Worm (Caenorhabditis elegans) whole organism, L1 larva: ENCODE measurements around the gene chil-3.
A peak's percentile ranks its signal among the peaks of the same experiment; 100 is the strongest.

ENCODE experiments used
- C16A3.4 ChIP-seq: fragments of 150-350 bp; optimal IDR thresholded peaks from 2 replicates; lab custom pipeline; 2014; ENCODE audit warnings: missing biosample characterization, missing genetic modification characterization
- aha-1 ChIP-seq: fragments of 150-350 bp; optimal IDR thresholded peaks from 2 replicates; lab custom pipeline; 2014; ENCODE audit warnings: missing biosample characterization, missing genetic modification characterization
- alr-1 ChIP-seq: fragments of 200-800 bp; sonication (Bioruptor generic); optimal IDR thresholded peaks from 2 replicates; lab custom pipeline; 2018; ENCODE audit warnings: borderline replicate concordance, mild to moderate bottlenecking, missing genetic modification characterization, missing compliant biosample characterization
- blmp-1 ChIP-seq: fragments of 150-350 bp; optimal IDR thresholded peaks from 2 replicates; lab custom pipeline; 2014; ENCODE audit warnings: missing biosample characterization, missing genetic modification characterization
- ceh-63 ChIP-seq: fragments of 200-800 bp; sonication (Bioruptor generic); optimal IDR thresholded peaks from 2 replicates; lab custom pipeline; 2018; ENCODE audit warnings: mild to moderate bottlenecking, missing genetic modification characterization, missing compliant biosample characterization
- ceh-82 ChIP-seq, 3 experiments: fragments of 150-350 bp in 1 of 3; sonication (generic microtip) in 2 of 3; optimal IDR thresholded peaks; 2 replicates each; lab custom pipeline; 2014 to 2017; ENCODE audit warnings: missing biosample characterization in 3 of 3, missing genetic modification characterization in 3 of 3
- dpl-1 ChIP-seq, 3 experiments: fragments of 150-350 bp in 2 of 3; sonication (generic microtip) in 1 of 3; optimal IDR thresholded peaks; 2 replicates each; lab custom pipeline; 2014 to 2017; ENCODE audit warnings: missing biosample characterization in 3 of 3, missing genetic modification characterization in 3 of 3, missing genetic modification reagents in 3 of 3
- efl-1 ChIP-seq, 4 experiments: fragments of 150-350 bp; optimal IDR thresholded peaks in 3 of 4; peaks in 1 of 4; 1 replicate in 1 of 4; 2 replicates in 3 of 4; lab custom pipeline; 2014; ENCODE audit warnings: missing biosample characterization in 2 of 4, missing genetic modification characterization in 2 of 4, missing genetic modification reagents in 2 of 4
- egl-13 ChIP-seq: sonication (generic microtip); optimal IDR thresholded peaks from 2 replicates; lab custom pipeline; 2016; ENCODE audit warnings: missing genotype, missing genetic modification reagents, missing genetic modification characterization, missing compliant biosample characterization
- egl-27 ChIP-seq, 2 experiments: fragments of 150-350 bp in 1 of 2; sonication (generic microtip); optimal IDR thresholded peaks; 3 replicates each; lab custom pipeline; 2017 to 2018; ENCODE audit warnings: missing biosample characterization in 2 of 2, missing genetic modification characterization in 2 of 2, missing genetic modification reagents in 2 of 2
- ets-5 ChIP-seq: fragments of 200-800 bp; sonication (Bioruptor generic); IDR thresholded peaks from 2 replicates; pipeline ENCODE4 v1.3.6; 2022; ENCODE audit warnings: missing genetic modification characterization, missing compliant biosample characterization
- fkh-10 ChIP-seq: sonication (generic microtip); optimal IDR thresholded peaks from 2 replicates; lab custom pipeline; 2017; ENCODE audit warnings: missing biosample characterization, missing genetic modification reagents, missing genetic modification characterization
- fkh-8 ChIP-seq: sonication (generic microtip); optimal IDR thresholded peaks from 2 replicates; lab custom pipeline; 2016; ENCODE audit warnings: mild to moderate bottlenecking, missing genetic modification characterization, missing compliant biosample characterization
- hlh-17 ChIP-seq: fragments of 200-800 bp; sonication (Bioruptor generic); optimal IDR thresholded peaks from 2 replicates; lab custom pipeline; 2018; ENCODE audit warnings: missing genetic modification characterization, mild to moderate bottlenecking, missing compliant biosample characterization, moderate library complexity, borderline replicate concordance
- irx-1 ChIP-seq: sonication (generic microtip); optimal IDR thresholded peaks from 2 replicates; lab custom pipeline; 2016; ENCODE audit warnings: missing genetic modification characterization, missing compliant biosample characterization
- lin-13 ChIP-seq: fragments of 150-350 bp; optimal IDR thresholded peaks from 2 replicates; lab custom pipeline; 2014; ENCODE audit warnings: missing biosample characterization, missing genetic modification reagents, missing genetic modification characterization
- lin-14 ChIP-seq: fragments of 200-800 bp; sonication (Bioruptor generic); optimal IDR thresholded peaks from 2 replicates; lab custom pipeline; 2018; ENCODE audit warnings: mild to moderate bottlenecking, missing genetic modification characterization, moderate library complexity, missing compliant biosample characterization
- lin-15B ChIP-seq: fragments of 150-350 bp; sonication (generic microtip); optimal IDR thresholded peaks from 3 replicates; lab custom pipeline; 2014; ENCODE audit warnings: missing biosample characterization, missing genetic modification characterization
- lir-3 ChIP-seq: sonication (generic microtip); optimal IDR thresholded peaks from 2 replicates; lab custom pipeline; 2016; ENCODE audit warnings: mild to moderate bottlenecking, missing genetic modification characterization, moderate library complexity, missing compliant biosample characterization; ENCODE audit not compliant: poor library complexity
- mef-2 ChIP-seq: fragments of 150-350 bp; optimal IDR thresholded peaks from 2 replicates; lab custom pipeline; 2014; ENCODE audit warnings: missing biosample characterization, missing genetic modification characterization
- mep-1 ChIP-seq: fragments of 150-350 bp; optimal IDR thresholded peaks from 2 replicates; lab custom pipeline; 2014; ENCODE audit warnings: missing biosample characterization, missing genetic modification characterization
- nhr-20 ChIP-seq: sonication (generic microtip); optimal IDR thresholded peaks from 2 replicates; lab custom pipeline; 2016; ENCODE audit warnings: mild to moderate bottlenecking, missing genetic modification characterization, missing compliant biosample characterization
- nhr-237 ChIP-seq: fragments of 150-350 bp; optimal IDR thresholded peaks from 2 replicates; lab custom pipeline; 2014; ENCODE audit warnings: missing biosample characterization, missing genetic modification characterization
- nhr-84 ChIP-seq: sonication (generic microtip); optimal IDR thresholded peaks from 2 replicates; lab custom pipeline; 2017; ENCODE audit warnings: missing biosample characterization, missing genetic modification characterization
- nhr-85 ChIP-seq: sonication (generic microtip); peaks from one replicate; lab custom pipeline; 2016; ENCODE audit warnings: missing genetic modification characterization, inconsistent platforms, missing compliant biosample characterization
- pag-3 ChIP-seq: sonication (generic microtip); optimal IDR thresholded peaks from 2 replicates; lab custom pipeline; 2017; ENCODE audit warnings: missing genetic modification characterization, mild to moderate bottlenecking, missing compliant biosample characterization, antibody characterized with exemption, borderline replicate concordance; ENCODE audit not compliant: insufficient read depth
- pax-3 ChIP-seq: fragments of 200-800 bp; sonication (Bioruptor generic); optimal IDR thresholded peaks from 2 replicates; lab custom pipeline; 2018; ENCODE audit warnings: mild to moderate bottlenecking, missing genetic modification characterization, moderate library complexity, missing compliant biosample characterization
- skn-1 ChIP-seq: fragments of 150-350 bp; optimal IDR thresholded peaks from 2 replicates; lab custom pipeline; 2014; ENCODE audit warnings: missing biosample characterization, missing genetic modification characterization
- snu-23 ChIP-seq: sonication (generic microtip); optimal IDR thresholded peaks from 2 replicates; lab custom pipeline; 2016; ENCODE audit warnings: missing genetic modification characterization, missing compliant biosample characterization
- sox-4 ChIP-seq: sonication (generic microtip); optimal IDR thresholded peaks from 2 replicates; lab custom pipeline; 2016; ENCODE audit warnings: missing genetic modification characterization, missing compliant biosample characterization
- unc-86 ChIP-seq: sonication (generic microtip); optimal IDR thresholded peaks from 2 replicates; lab custom pipeline; 2016; ENCODE audit warnings: missing genetic modification characterization, missing compliant biosample characterization
- vab-15 ChIP-seq: sonication (generic microtip); optimal IDR thresholded peaks from 2 replicates; lab custom pipeline; 2017; ENCODE audit warnings: missing genotype, mild to moderate bottlenecking, missing genetic modification characterization, missing compliant biosample characterization

Gene chil-3

DNA sequence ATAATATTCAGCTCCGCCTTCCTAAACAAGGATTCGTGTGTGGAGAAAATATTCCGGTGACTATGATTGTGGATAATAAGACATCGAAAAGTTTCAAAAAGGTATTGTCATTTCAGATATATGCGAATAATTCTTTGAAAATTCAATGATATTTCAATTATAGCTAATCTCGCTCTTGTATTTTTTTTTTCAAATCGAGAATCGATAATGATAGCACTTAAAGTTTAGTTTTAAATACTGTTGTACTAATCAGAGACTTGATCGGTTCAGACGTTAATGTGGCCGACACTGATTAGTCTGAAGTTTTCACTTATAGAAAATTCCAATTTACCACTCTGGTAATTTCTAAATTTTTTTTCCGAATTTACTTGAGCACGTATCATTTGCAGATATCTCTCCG is 25.3 kb downstream of the chil-3 start:
- TF ChIP-seq skn-1 (tag; lab: Kevin White, UChicago): no peak
- no peak for TF ChIP-seq sox-4 (tag; lab: Kevin White, UChicago)
- no peak for TF ChIP-seq lin-14 (GFP tag; lab: Kevin White, UChicago)
- no peak for TF ChIP-seq nhr-237 (tag; lab: Kevin White, UChicago)
- TF ChIP-seq snu-23 (GFP tag; lab: Kevin White, UChicago): no peak

DNA sequence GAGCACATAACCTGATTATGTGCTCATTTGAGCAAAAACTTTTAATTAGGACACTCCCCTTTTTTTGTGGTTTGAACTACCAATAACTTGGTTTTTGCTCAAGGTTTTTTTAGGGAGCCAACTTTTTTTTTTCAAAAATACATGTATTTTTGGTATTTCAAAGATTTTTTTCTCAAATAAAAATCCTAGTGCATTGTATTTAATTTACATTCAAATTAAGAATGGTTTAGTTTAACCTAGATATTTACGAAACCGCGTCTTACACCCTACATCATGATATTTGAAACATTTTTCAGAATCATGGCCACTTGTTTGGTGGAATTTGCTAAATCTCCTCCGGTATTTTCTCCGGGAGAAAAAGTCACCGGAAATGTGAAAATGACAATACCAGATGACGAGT is 26.4 kb downstream of the chil-3 start, which contains the start of gene arrd-5:
arrd-5 (plus strand) TSS at position 301 of the 400 bp plus-strand sequence.
- no peak for TF ChIP-seq ets-5 (GFP tag; lab: Robert Waterston, UW)
- no peak for TF ChIP-seq nhr-20 (tag; lab: Kevin White, UChicago)
- TF ChIP-seq lin-15B (tag; lab: Kevin White, UChicago): no peak
- no peak for TF ChIP-seq blmp-1 (tag; lab: Kevin White, UChicago)

- TF ChIP-seq pax-3 (no peak), fkh-10 (no peak), dpl-1 (GFP tag; optimal IDR thresholded peaks at IDR 0.05; lab: Kevin White, UChicago) (no peak), nhr-85 (tag; lab: Kevin White, UChicago) (no peak), ceh-82 (tag; optimal IDR thresholded peaks at IDR 0.05; lab: Kevin White, UChicago) (no peak), unc-86 (no peak), lin-13 (GFP tag; lab: Kevin White, UChicago) (no peak)
Observed at ce11 chrII:9833855-9834254, 27.4 kb downstream of the chil-3 start, which contains the start of gene ZK938.3. Gene ZK938.3 (minus strand): TSS chrII:9833955.

ce11 chrII:9831033-9831432 is 30.3 kb downstream of the chil-3 start, which contains the start of gene ZK938.12:
Gene ZK938.12 (plus strand): TSS chrII:9831333.
- TF ChIP-seq egl-27 (tag; optimal IDR thresholded peaks at IDR 0.05; lab: Kevin White, UChicago) (no peak), mef-2 (no peak), hlh-17 (no peak), egl-13 (no peak), fkh-10 (no peak), nhr-85 (tag; lab: Kevin White, UChicago) (no peak), fkh-8 (tag; lab: Kevin White, UChicago) (no peak), unc-86 (no peak), vab-15 (tag; lab: Kevin White, UChicago) (no peak), pag-3 (tag; lab: Kevin White, UChicago) (no peak), C16A3.4 (tag; lab: Kevin White, UChicago) (no peak), mep-1 (tag; lab: Kevin White, UChicago) (no peak), nhr-84 (tag; lab: Kevin White, UChicago) (no peak), alr-1 (no peak), skn-1 (tag; lab: Kevin White, UChicago) (no peak), lir-3 (tag; lab: Kevin White, UChicago) (no peak), ceh-63 (GFP tag; lab: Kevin White, UChicago) (no peak), aha-1 (tag; lab: Kevin White, UChicago) (no peak), irx-1 (tag; lab: Kevin White, UChicago) (no peak)

ce11 chrII:9829108-9829507 is 32.2 kb downstream of the chil-3 start, which contains the start of gene ZK938.1:
Gene ZK938.1 (plus strand): TSS chrII:9829408.
- no peak for TF ChIP-seq efl-1 (optimal IDR thresholded peaks at IDR 0.05; lab: Kevin White, UChicago)
- TF ChIP-seq efl-1 (GFP tag; optimal IDR thresholded peaks at IDR 0.05 in 1 of 2; lab: Kevin White, UChicago): peak in 1 of 2 experiments; percentile 25
- no peak for TF ChIP-seq mep-1 (tag; lab: Kevin White, UChicago)
